Fruit fly (Drosophila melanogaster) whole organism, wandering third instar larva: Measurements from ENCODE around the gene shd.

Experiments used
- Dfd ChIP-seq: fragments of >200 bp; optimal IDR thresholded peaks from 2 replicates; lab custom pipeline; 2017; ENCODE audit warnings: missing biosample characterization, missing genetic modification characterization
- GATAd ChIP-seq: sonication (Bioruptor generic); optimal IDR thresholded peaks from 2 replicates; lab custom pipeline; 2016; ENCODE audit warnings: missing biosample characterization, missing genetic modification characterization
- Hnf4 ChIP-seq: fragments of 200-800 bp; sonication (Bioruptor generic); optimal IDR thresholded peaks from 2 replicates; lab custom pipeline; 2016; ENCODE audit warnings: missing biosample characterization, mild to moderate bottlenecking, missing genetic modification characterization
- Myc ChIP-seq: fragments of >200 bp; optimal IDR thresholded peaks from 2 replicates; lab custom pipeline; 2017
- Vsx2 ChIP-seq: fragments of 200-300, 225-300 bp; sonication (Bioruptor generic); optimal IDR thresholded peaks from 2 replicates; lab custom pipeline; 2018; ENCODE audit warnings: missing biosample characterization, missing genetic modification characterization; ENCODE audit not compliant: partially characterized antibody
- br ChIP-seq: fragments of 200-800 bp; sonication (Bioruptor generic); optimal IDR thresholded peaks from 2 replicates; lab custom pipeline; 2016; ENCODE audit warnings: missing biosample characterization, missing genetic modification characterization
- dsf ChIP-seq: sonication (Bioruptor generic); optimal IDR thresholded peaks from 2 replicates; lab custom pipeline; 2016; ENCODE audit warnings: missing biosample characterization, missing genetic modification characterization, borderline replicate concordance
- ey ChIP-seq: fragments of 200-800 bp; sonication (Bioruptor generic); optimal IDR thresholded peaks from 2 replicates; lab custom pipeline; 2016; ENCODE audit warnings: missing biosample characterization, missing genetic modification characterization
- fru ChIP-seq: fragments of 200-800 bp; sonication (Bioruptor generic); optimal IDR thresholded peaks from 3 replicates; lab custom pipeline; 2016; ENCODE audit warnings: missing biosample characterization, mild to moderate bottlenecking, missing genetic modification characterization
- lola ChIP-seq: fragments of >200 bp; optimal IDR thresholded peaks from 2 replicates; lab custom pipeline; 2017; ENCODE audit warnings: missing biosample characterization, missing genetic modification characterization
- pan ChIP-seq: fragments of >200 bp; optimal IDR thresholded peaks from 2 replicates; lab custom pipeline; 2017
- psq ChIP-seq: fragments of 200-800 bp; sonication (Bioruptor generic); optimal IDR thresholded peaks from 3 replicates; lab custom pipeline; 2017; ENCODE audit warnings: missing biosample characterization, mild to moderate bottlenecking, missing genetic modification characterization, moderate library complexity
- usp ChIP-seq: fragments of >200 bp; optimal IDR thresholded peaks from 2 replicates; lab custom pipeline; 2017; ENCODE audit warnings: missing biosample characterization, missing genetic modification characterization

DNA sequence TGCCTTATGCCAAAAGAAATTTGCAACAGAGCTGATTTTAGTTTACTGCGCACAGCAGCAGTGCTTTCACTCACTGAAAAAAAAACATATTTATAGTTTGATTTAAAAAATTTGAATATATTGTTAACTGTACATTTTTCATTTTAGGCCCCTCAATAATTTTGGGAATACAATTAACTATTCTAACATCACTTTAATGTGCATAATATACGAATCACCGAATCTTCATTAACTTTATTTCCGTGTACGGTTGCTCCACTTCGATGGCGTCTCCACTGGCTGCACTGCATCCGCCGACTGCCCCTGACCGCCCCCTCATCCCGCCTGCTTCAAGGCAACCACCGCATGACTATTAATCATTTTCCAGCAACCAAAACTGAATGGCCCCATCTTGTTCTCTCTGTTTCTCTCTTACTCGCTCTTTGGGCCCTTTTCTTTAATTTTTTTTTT lies 22.5 kb downstream of the shd start:
- TF ChIP-seq ey (GFP tag; lab: Kevin White, UChicago) (peak; percentile 87), Vsx2 (GFP tag; lab: Kevin White, UChicago) (no peak), br (peak; percentile 93), Myc (lab: Kevin White, UChicago) (no peak), usp (GFP tag; lab: Kevin White, UChicago) (no peak), psq (GFP tag; lab: Kevin White, UChicago) (peak; percentile 94), GATAd (GFP tag; lab: Kevin White, UChicago) (no peak), fru (GFP tag; lab: Kevin White, UChicago) (peak; percentile 93), Dfd (GFP tag; lab: Kevin White, UChicago) (no peak), lola (no peak), dsf (GFP tag; lab: Kevin White, UChicago) (peak; percentile 42), pan (lab: Kevin White, UChicago) (no peak), Hnf4 (GFP tag; lab: Kevin White, UChicago) (peak; percentile 88)
